Worm (Caenorhabditis elegans): ENCODE measurements around the gene Y111B2A.21.

Gene Y111B2A.21

ce11 chrIII:12746369-12746855 lies at the start of gene Y111B2A.21:
Gene Y111B2A.21, plus strand, starts transcription at chrIII:12746419.
- TF ChIP-seq tra-4 (tag; optimal IDR thresholded peaks at IDR 0.05) (no peak), hmbx-1 (tag; optimal IDR thresholded peaks at IDR 0.05) (no peak), flt-1 (GFP tag; IDR thresholded peaks at IDR 0.05) (no peak), aly-1 (tag; optimal IDR thresholded peaks at IDR 0.05) (no peak), ama-1 (optimal IDR thresholded peaks at IDR 0.05) (no peak), ceh-13 (GFP tag; optimal IDR thresholded peaks at IDR 0.05) (no peak), ets-7 (tag; optimal IDR thresholded peaks at IDR 0.05) (no peak), tbx-37 (GFP tag; conservative IDR thresholded peaks at IDR 0.05) (no peak), B0310.2 (tag; optimal IDR thresholded peaks at IDR 0.05) (no peak), scrt-1 (GFP tag; IDR thresholded peaks at IDR 0.05) (no peak), tbx-11 (GFP tag; IDR thresholded peaks at IDR 0.05) (no peak), hmg-4 (GFP tag; optimal IDR thresholded peaks at IDR 0.05) (no peak), ceh-36 (tag; optimal IDR thresholded peaks at IDR 0.05) (no peak)

DNA sequence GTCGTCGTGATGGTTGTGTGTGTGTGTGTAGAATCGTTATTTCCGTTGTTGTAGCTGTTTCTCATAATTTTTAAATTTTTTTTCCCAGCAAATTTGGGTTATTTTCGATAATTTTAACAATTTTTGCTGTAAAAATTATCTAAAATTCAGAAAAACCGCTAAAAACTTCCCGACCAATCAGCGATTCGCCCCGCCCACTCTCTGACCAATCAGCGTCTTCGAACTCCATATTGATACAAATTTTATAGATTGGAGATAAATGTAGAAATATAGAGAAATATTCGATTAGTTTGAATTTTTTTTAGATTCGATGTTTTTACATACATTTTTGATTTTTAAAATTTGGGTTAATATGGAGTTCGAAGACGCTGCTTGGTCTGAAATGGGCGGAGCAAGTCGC lies 48.6 kb upstream of the Y111B2A.21 start:
- TF ChIP-seq scrt-1 (GFP tag; IDR thresholded peaks at IDR 0.05): no peak
- no peak for TF ChIP-seq sea-1 (GFP tag; conservative IDR thresholded peaks at IDR 0.05)
- TF ChIP-seq hmg-4 (GFP tag; optimal IDR thresholded peaks at IDR 0.05): no peak
- no peak for TF ChIP-seq tbx-11 (GFP tag; IDR thresholded peaks at IDR 0.05)
- no peak for TF ChIP-seq aly-1 (tag; optimal IDR thresholded peaks at IDR 0.05)
- TF ChIP-seq tbx-37 (GFP tag; conservative IDR thresholded peaks at IDR 0.05): no peak
- no peak for TF ChIP-seq ets-7 (tag; optimal IDR thresholded peaks at IDR 0.05)
- no peak for TF ChIP-seq flt-1 (GFP tag; IDR thresholded peaks at IDR 0.05)
- no peak for TF ChIP-seq F13C5.2 (tag; optimal IDR thresholded peaks at IDR 0.05)
- TF ChIP-seq ama-1 (optimal IDR thresholded peaks at IDR 0.05): no peak
- no peak for TF ChIP-seq B0310.2 (tag; optimal IDR thresholded peaks at IDR 0.05)
- no peak for TF ChIP-seq hnd-1 (tag; optimal IDR thresholded peaks at IDR 0.05)
- TF ChIP-seq tra-4 (tag; optimal IDR thresholded peaks at IDR 0.05): no peak
- no peak for TF ChIP-seq hmbx-1 (tag; optimal IDR thresholded peaks at IDR 0.05)
- no peak for TF ChIP-seq ceh-13 (GFP tag; optimal IDR thresholded peaks at IDR 0.05)
- no peak for TF ChIP-seq pes-1 (GFP tag; IDR thresholded peaks at IDR 0.05)

- TF ChIP-seq hmbx-1 (tag; optimal IDR thresholded peaks at IDR 0.05) (no peak), tbx-37 (GFP tag; conservative IDR thresholded peaks at IDR 0.05) (no peak), hmg-4 (GFP tag; optimal IDR thresholded peaks at IDR 0.05) (no peak), hnd-1 (tag; optimal IDR thresholded peaks at IDR 0.05) (no peak), B0310.2 (tag; optimal IDR thresholded peaks at IDR 0.05) (no peak), ceh-36 (tag; optimal IDR thresholded peaks at IDR 0.05) (no peak), pes-1 (GFP tag; IDR thresholded peaks at IDR 0.05) (no peak), tbx-11 (GFP tag; IDR thresholded peaks at IDR 0.05) (no peak), ama-1 (optimal IDR thresholded peaks at IDR 0.05) (no peak), sea-1 (GFP tag; conservative IDR thresholded peaks at IDR 0.05) (no peak), tra-4 (tag; optimal IDR thresholded peaks at IDR 0.05) (no peak)
Observed at ce11 chrIII:12699194-12699593, 47.0 kb upstream of the Y111B2A.21 start, which contains the start of gene sas-1. Gene sas-1, plus strand, starts transcription at chrIII:12699494.

DNA sequence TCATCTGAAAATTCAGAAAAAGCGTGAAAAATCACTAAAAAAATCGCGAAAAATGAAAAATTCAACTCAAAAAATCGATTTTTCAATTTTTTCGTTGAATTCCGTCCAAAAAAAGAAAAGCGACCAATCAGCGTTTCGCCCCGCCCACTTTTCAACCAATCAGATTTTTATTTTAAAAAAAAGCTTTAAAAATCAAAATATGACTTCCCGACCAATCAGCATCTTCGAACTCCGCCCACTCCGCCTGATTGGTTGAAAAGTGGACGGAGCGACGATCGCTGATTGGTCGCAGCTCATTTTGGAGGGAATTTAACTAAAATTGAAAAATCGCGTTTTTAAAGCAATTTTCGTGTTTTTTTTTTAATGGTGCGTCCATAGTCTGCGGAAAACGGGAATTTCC lies 43.8 kb upstream of the Y111B2A.21 start:
- no peak for TF ChIP-seq hmbx-1 (tag; optimal IDR thresholded peaks at IDR 0.05)
- no peak for TF ChIP-seq hnd-1 (tag; optimal IDR thresholded peaks at IDR 0.05)
- TF ChIP-seq aly-1 (tag; optimal IDR thresholded peaks at IDR 0.05): no peak
- no peak for TF ChIP-seq tbx-11 (GFP tag; IDR thresholded peaks at IDR 0.05)
- TF ChIP-seq ceh-36 (tag; optimal IDR thresholded peaks at IDR 0.05): no peak
- TF ChIP-seq B0310.2 (tag; optimal IDR thresholded peaks at IDR 0.05): no peak
- TF ChIP-seq F13C5.2 (tag; optimal IDR thresholded peaks at IDR 0.05): no peak
- no peak for TF ChIP-seq hmg-4 (GFP tag; optimal IDR thresholded peaks at IDR 0.05)
- no peak for TF ChIP-seq scrt-1 (GFP tag; IDR thresholded peaks at IDR 0.05)
- no peak for TF ChIP-seq tra-4 (tag; optimal IDR thresholded peaks at IDR 0.05)
- no peak for TF ChIP-seq sea-1 (GFP tag; conservative IDR thresholded peaks at IDR 0.05)
- no peak for TF ChIP-seq pes-1 (GFP tag; IDR thresholded peaks at IDR 0.05)
- no peak for TF ChIP-seq tbx-37 (GFP tag; conservative IDR thresholded peaks at IDR 0.05)

- TF ChIP-seq hnd-1 (tag; optimal IDR thresholded peaks at IDR 0.05) (no peak), tbx-11 (GFP tag; IDR thresholded peaks at IDR 0.05) (no peak), B0310.2 (tag; optimal IDR thresholded peaks at IDR 0.05) (no peak), ama-1 (optimal IDR thresholded peaks at IDR 0.05) (no peak), ceh-36 (tag; optimal IDR thresholded peaks at IDR 0.05) (no peak), tra-4 (tag; optimal IDR thresholded peaks at IDR 0.05) (no peak)
Observed at ce11 chrIII:12703237-12703636, 43.0 kb upstream of the Y111B2A.21 start.

DNA sequence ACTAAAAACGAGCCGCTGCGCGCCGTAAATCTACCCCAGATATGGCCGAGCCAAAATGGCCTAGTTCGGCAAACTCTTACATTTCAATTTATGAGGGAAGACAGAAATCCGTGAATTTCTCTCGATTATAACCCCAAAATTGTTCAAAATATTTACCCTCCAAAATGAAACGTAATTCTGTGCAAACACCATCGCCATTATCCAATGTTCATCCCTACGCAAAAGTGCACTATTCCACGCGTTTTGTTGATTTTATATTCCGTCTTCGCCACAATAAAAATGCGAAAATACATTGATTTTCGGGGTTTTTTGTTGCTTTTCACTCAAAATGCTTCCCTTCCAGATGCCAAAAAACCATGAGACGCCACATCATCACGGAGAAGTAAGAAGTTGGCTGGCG lies 35.0 kb upstream of the Y111B2A.21 start, which contains the start of gene hut-1:
Gene hut-1 (plus strand): TSS at position 344 of the 400 bp plus-strand sequence.
- TF ChIP-seq tbx-37 (GFP tag; conservative IDR thresholded peaks at IDR 0.05) (0 out of 2 replicates have a peak, but pooled peaks have one; percentile 2), F13C5.2 (tag; optimal IDR thresholded peaks at IDR 0.05) (peak; percentile 29), hmg-4 (GFP tag; optimal IDR thresholded peaks at IDR 0.05) (peak; percentile 20), B0310.2 (tag; optimal IDR thresholded peaks at IDR 0.05) (no peak)

DNA sequence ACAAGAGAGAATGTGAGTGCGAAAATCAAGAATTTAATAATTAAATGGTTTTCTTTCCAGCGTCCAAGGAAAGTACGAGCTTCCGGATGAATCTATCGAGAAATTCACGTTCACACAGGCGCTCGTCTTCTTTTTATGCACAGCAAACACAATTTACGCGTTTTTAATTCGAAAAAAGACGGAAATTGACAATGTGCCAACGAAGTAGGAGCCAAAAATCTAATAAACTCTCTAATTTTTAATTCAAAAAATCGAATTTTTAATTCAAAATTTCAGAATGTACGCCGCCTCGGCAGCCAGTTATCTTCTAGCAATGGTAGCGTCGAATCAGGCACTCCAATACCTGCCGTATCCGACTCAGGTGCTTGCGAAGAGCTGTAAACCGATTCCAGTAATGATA lies 34.5 kb upstream of the Y111B2A.21 start:
- TF ChIP-seq hnd-1 (tag; optimal IDR thresholded peaks at IDR 0.05) (no peak), sea-1 (GFP tag; conservative IDR thresholded peaks at IDR 0.05) (no peak), aly-1 (tag; optimal IDR thresholded peaks at IDR 0.05) (no peak), hmg-4 (GFP tag; optimal IDR thresholded peaks at IDR 0.05) (no peak), tbx-11 (GFP tag; IDR thresholded peaks at IDR 0.05) (no peak), scrt-1 (GFP tag; IDR thresholded peaks at IDR 0.05) (no peak), B0310.2 (tag; optimal IDR thresholded peaks at IDR 0.05) (no peak), hmbx-1 (tag; optimal IDR thresholded peaks at IDR 0.05) (no peak), ceh-36 (tag; optimal IDR thresholded peaks at IDR 0.05) (no peak), pes-1 (GFP tag; IDR thresholded peaks at IDR 0.05) (no peak), ceh-13 (GFP tag; optimal IDR thresholded peaks at IDR 0.05) (no peak), ets-7 (tag; optimal IDR thresholded peaks at IDR 0.05) (no peak), flt-1 (GFP tag; IDR thresholded peaks at IDR 0.05) (no peak), F13C5.2 (tag; optimal IDR thresholded peaks at IDR 0.05) (no peak), ama-1 (optimal IDR thresholded peaks at IDR 0.05) (no peak), tra-4 (tag; optimal IDR thresholded peaks at IDR 0.05) (no peak), tbx-37 (GFP tag; conservative IDR thresholded peaks at IDR 0.05) (no peak)

All from whole organism, early embryonic.